Worm (Caenorhabditis elegans) whole organism, late embryonic: Measurements from ENCODE around the gene selt-1.1.

Experiments
- C38D4.7 ChIP-seq: fragments of 200-800 bp; sonication (Bioruptor generic); optimal IDR thresholded peaks from 2 replicates; lab custom pipeline; 2018; ENCODE audit warnings: mild to moderate bottlenecking, missing genetic modification characterization, moderate library complexity, missing compliant biosample characterization
- T23F11.4 ChIP-seq: fragments of 200-800 bp; sonication (Bioruptor generic); optimal IDR thresholded peaks from 2 replicates; lab custom pipeline; 2018; ENCODE audit warnings: mild to moderate bottlenecking, missing genetic modification characterization, missing compliant biosample characterization
- Y22D7AL.16 ChIP-seq: sonication (generic microtip); optimal IDR thresholded peaks from 2 replicates; lab custom pipeline; 2016; ENCODE audit warnings: missing genetic modification characterization, missing compliant biosample characterization
- ceh-18 ChIP-seq: sonication (generic microtip); optimal IDR thresholded peaks from 2 replicates; lab custom pipeline; 2016; ENCODE audit warnings: missing genetic modification characterization, missing compliant biosample characterization
- ceh-2 ChIP-seq: sonication (generic microtip); optimal IDR thresholded peaks from 2 replicates; lab custom pipeline; 2016; ENCODE audit warnings: missing genotype, missing genetic modification characterization, missing compliant biosample characterization
- ceh-22 ChIP-seq: sonication (generic microtip); optimal IDR thresholded peaks from 2 replicates; lab custom pipeline; 2017; ENCODE audit warnings: missing biosample characterization, missing genetic modification characterization
- ceh-31 ChIP-seq: sonication (generic microtip); optimal IDR thresholded peaks from 2 replicates; lab custom pipeline; 2016; ENCODE audit warnings: missing genetic modification characterization, missing compliant biosample characterization
- ceh-34 ChIP-seq: sonication (generic microtip); optimal IDR thresholded peaks from 2 replicates; lab custom pipeline; 2016; ENCODE audit warnings: mild to moderate bottlenecking, missing genetic modification characterization, missing compliant biosample characterization
- ceh-45 ChIP-seq: fragments of 200-800 bp; sonication (Bioruptor generic); IDR thresholded peaks from 2 replicates; pipeline ENCODE4 v1.3.6; 2022; ENCODE audit warnings: missing genetic modification reagents, missing genetic modification characterization, missing compliant biosample characterization
- ceh-48 ChIP-seq: sonication (generic microtip); optimal IDR thresholded peaks from 2 replicates; lab custom pipeline; 2016; ENCODE audit warnings: missing genetic modification characterization, inconsistent platforms, missing compliant biosample characterization
- ceh-9 ChIP-seq: sonication (generic microtip); optimal IDR thresholded peaks from 2 replicates; lab custom pipeline; 2016; ENCODE audit warnings: mild to moderate bottlenecking, missing genetic modification characterization, inconsistent platforms, missing compliant biosample characterization
- elt-2 ChIP-seq: sonication (generic microtip); optimal IDR thresholded peaks from 2 replicates; lab custom pipeline; 2016; ENCODE audit warnings: missing genetic modification reagents, missing genetic modification characterization, missing compliant biosample characterization
- ets-4 ChIP-seq: sonication (generic microtip); optimal IDR thresholded peaks from 2 replicates; lab custom pipeline; 2016; ENCODE audit warnings: missing genetic modification characterization, missing compliant biosample characterization
- eyg-1 ChIP-seq: sonication (generic microtip); optimal IDR thresholded peaks from 2 replicates; lab custom pipeline; 2016; ENCODE audit warnings: missing genotype, missing genetic modification characterization, missing compliant biosample characterization
- fax-1 ChIP-seq: sonication (generic microtip); optimal IDR thresholded peaks from 2 replicates; lab custom pipeline; 2016; ENCODE audit warnings: missing genotype, missing genetic modification characterization, missing compliant biosample characterization
- fkh-10 ChIP-seq: fragments of 150-350 bp; optimal IDR thresholded peaks from 2 replicates; lab custom pipeline; 2014; ENCODE audit warnings: missing biosample characterization, missing genetic modification reagents, missing genetic modification characterization
- hlh-15 ChIP-seq: sonication (generic microtip); optimal IDR thresholded peaks from 2 replicates; lab custom pipeline; 2016; ENCODE audit warnings: missing genetic modification characterization, missing compliant biosample characterization
- hlh-30 ChIP-seq: sonication (generic microtip); optimal IDR thresholded peaks from 2 replicates; lab custom pipeline; 2017; ENCODE audit warnings: antibody characterized with exemption, missing genetic modification characterization, missing compliant biosample characterization; ENCODE audit not compliant: insufficient read depth
- hlh-6 ChIP-seq: sonication (generic microtip); optimal IDR thresholded peaks from 2 replicates; lab custom pipeline; 2016; ENCODE audit warnings: missing genotype, missing genetic modification characterization, missing compliant biosample characterization
- hlh-8 ChIP-seq: sonication (generic microtip); optimal IDR thresholded peaks from 2 replicates; lab custom pipeline; 2016; ENCODE audit warnings: missing genotype, missing genetic modification characterization, missing compliant biosample characterization
- lim-6 ChIP-seq: sonication (generic microtip); optimal IDR thresholded peaks from 2 replicates; lab custom pipeline; 2016; ENCODE audit warnings: missing genetic modification characterization, missing compliant biosample characterization
- lin-11 ChIP-seq: fragments of 200-800 bp; sonication (Bioruptor generic); optimal IDR thresholded peaks from 2 replicates; lab custom pipeline; 2018; ENCODE audit warnings: mild to moderate bottlenecking, missing genetic modification characterization, missing compliant biosample characterization
- madf-2 ChIP-seq: sonication (generic microtip); optimal IDR thresholded peaks from 2 replicates; lab custom pipeline; 2017; ENCODE audit warnings: missing genetic modification characterization, missing compliant biosample characterization
- nfya-1 ChIP-seq: sonication (generic microtip); optimal IDR thresholded peaks from 2 replicates; lab custom pipeline; 2017; ENCODE audit warnings: missing genetic modification characterization, mild to moderate bottlenecking, missing compliant biosample characterization, antibody characterized with exemption, moderate library complexity
- nhr-11 ChIP-seq: fragments of 150-350 bp; optimal IDR thresholded peaks from 2 replicates; lab custom pipeline; 2014; ENCODE audit warnings: missing biosample characterization, missing genetic modification characterization
- pag-3 ChIP-seq: sonication (generic microtip); optimal IDR thresholded peaks from 2 replicates; lab custom pipeline; 2016; ENCODE audit warnings: missing compliant biosample characterization, missing genetic modification characterization, borderline replicate concordance
- pqm-1 ChIP-seq: sonication (generic microtip); optimal IDR thresholded peaks from 2 replicates; lab custom pipeline; 2016; ENCODE audit warnings: missing genetic modification characterization, missing compliant biosample characterization
- ref-2 ChIP-seq: sonication (generic microtip); optimal IDR thresholded peaks from 2 replicates; lab custom pipeline; 2016; ENCODE audit warnings: missing genetic modification characterization, missing compliant biosample characterization
- rnt-1 ChIP-seq: sonication (generic microtip); optimal IDR thresholded peaks from 2 replicates; lab custom pipeline; 2016; ENCODE audit warnings: missing genetic modification characterization, missing compliant biosample characterization
- sdc-2 ChIP-seq: sonication (generic microtip); optimal IDR thresholded peaks from 2 replicates; lab custom pipeline; 2016; ENCODE audit warnings: missing genotype, missing genetic modification characterization, missing compliant biosample characterization
- sox-4 ChIP-seq: sonication (generic microtip); optimal IDR thresholded peaks from 2 replicates; lab custom pipeline; 2017; ENCODE audit warnings: mild to moderate bottlenecking, missing genetic modification characterization, inconsistent platforms, missing compliant biosample characterization
- syd-9 ChIP-seq: sonication (generic microtip); optimal IDR thresholded peaks from 2 replicates; lab custom pipeline; 2016; ENCODE audit warnings: mild to moderate bottlenecking, missing genetic modification characterization, moderate library complexity, missing compliant biosample characterization
- tbx-2 ChIP-seq: sonication (generic microtip); optimal IDR thresholded peaks from 2 replicates; lab custom pipeline; 2016; ENCODE audit warnings: missing genetic modification characterization, missing compliant biosample characterization
- ttx-3 ChIP-seq: sonication (generic microtip); optimal IDR thresholded peaks from 2 replicates; lab custom pipeline; 2016; ENCODE audit warnings: missing genetic modification reagents, missing genetic modification characterization, missing compliant biosample characterization
- unc-55 ChIP-seq: sonication (generic microtip); optimal IDR thresholded peaks from 2 replicates; lab custom pipeline; 2017; ENCODE audit warnings: missing biosample characterization, missing genetic modification reagents, missing genetic modification characterization
- unc-86 ChIP-seq: sonication (generic microtip); optimal IDR thresholded peaks from 2 replicates; lab custom pipeline; 2016; ENCODE audit warnings: missing genetic modification characterization, missing compliant biosample characterization
- zip-5 ChIP-seq: sonication (generic microtip); optimal IDR thresholded peaks from 2 replicates; lab custom pipeline; 2016; ENCODE audit warnings: missing genetic modification characterization, missing compliant biosample characterization
- ztf-16 ChIP-seq: sonication (generic microtip); optimal IDR thresholded peaks from 2 replicates; lab custom pipeline; 2017; ENCODE audit warnings: missing genetic modification characterization, missing compliant biosample characterization

selt-1.1 gene

ce11 chrX:11546445-11547275, at the start of gene selt-1.1:
TSS of gene selt-1.1 (minus strand) at chrX:11546495.
- TF ChIP-seq ceh-31 (peak; percentile 85), ztf-16 (tag; lab: Kevin White, UChicago) (no peak), nfya-1 (tag; lab: Kevin White, UChicago) (peak; percentile 57), hlh-8 (tag; lab: Kevin White, UChicago) (no peak), syd-9 (tag; lab: Kevin White, UChicago) (peak; percentile 8), ceh-9 (tag; lab: Kevin White, UChicago) (no peak), fax-1 (tag; lab: Kevin White, UChicago) (peak; percentile 32), ceh-22 (tag; lab: Kevin White, UChicago) (peak; percentile 54), ceh-2 (tag; lab: Kevin White, UChicago) (peak; percentile 5), madf-2 (tag; lab: Kevin White, UChicago) (peak; percentile 13), ceh-48 (tag; lab: Kevin White, UChicago) (peak; percentile 83), pag-3 (tag; lab: Kevin White, UChicago) (no peak), unc-55 (GFP tag; lab: Kevin White, UChicago) (peak; percentile 45), tbx-2 (peak; percentile 67), ceh-18 (peak; percentile 13), hlh-30 (tag; lab: Kevin White, UChicago) (peak; percentile 24), eyg-1 (peak; percentile 2), rnt-1 (tag; lab: Kevin White, UChicago) (peak; percentile 43), elt-2 (peak; percentile 51), ceh-34 (tag; lab: Kevin White, UChicago) (peak; percentile 49), ref-2 (tag; lab: Kevin White, UChicago) (peak; percentile 64), Y22D7AL.16 (tag; lab: Kevin White, UChicago) (no peak)

ce11 chrX:11592539-11592938, 46.2 kb upstream of the selt-1.1 start:
- TF ChIP-seq ets-4 (tag; lab: Kevin White, UChicago) = no peak
- TF ChIP-seq sox-4 (tag; lab: Kevin White, UChicago) = no peak
- no peak for TF ChIP-seq fax-1 (tag; lab: Kevin White, UChicago)
- TF ChIP-seq C38D4.7 (GFP tag; lab: Kevin White, UChicago) = no peak
- no peak for TF ChIP-seq T23F11.4 (GFP tag; lab: Kevin White, UChicago)
- TF ChIP-seq ceh-45 = no peak
- no peak for TF ChIP-seq sdc-2
- TF ChIP-seq unc-86 (tag; lab: Kevin White, UChicago) = no peak
- no peak for TF ChIP-seq ref-2 (tag; lab: Kevin White, UChicago)
- no peak for TF ChIP-seq ttx-3
- no peak for TF ChIP-seq pqm-1
- TF ChIP-seq lin-11 (tag; lab: Kevin White, UChicago) = no peak
- no peak for TF ChIP-seq ztf-16 (tag; lab: Kevin White, UChicago)
- TF ChIP-seq hlh-6 (tag; lab: Kevin White, UChicago) = no peak
- TF ChIP-seq ceh-9 (tag; lab: Kevin White, UChicago) = no peak
- no peak for TF ChIP-seq nhr-11 (tag; lab: Kevin White, UChicago)
- TF ChIP-seq ceh-22 (tag; lab: Kevin White, UChicago) = no peak

DNA sequence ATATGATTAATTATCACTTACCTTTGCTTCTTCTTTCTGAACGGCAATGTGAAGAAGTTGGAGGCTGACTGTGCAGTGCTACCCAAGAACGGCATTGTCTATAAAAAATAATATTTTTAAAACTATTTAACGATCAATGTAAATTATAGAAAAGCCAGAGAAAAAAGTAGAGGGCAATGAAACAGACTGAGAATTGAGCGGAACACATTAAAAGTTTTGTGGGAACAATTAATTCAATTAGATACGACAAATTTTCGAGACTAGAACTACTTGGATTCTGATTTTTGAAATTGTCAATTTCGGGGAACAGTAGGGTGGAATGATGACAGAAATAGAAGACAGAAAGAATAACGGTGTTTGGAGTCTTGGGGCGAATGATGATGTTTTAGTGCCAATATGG, 45.3 kb upstream of the selt-1.1 start, which contains the start of gene F52D10.2:
Gene F52D10.2 (minus strand): TSS at position 101 of the 400 bp plus-strand sequence.
- TF ChIP-seq fkh-10 (GFP tag; lab: Kevin White, UChicago) (no peak), tbx-2 (no peak), unc-55 (GFP tag; lab: Kevin White, UChicago) (no peak), lin-11 (tag; lab: Kevin White, UChicago) (no peak), fax-1 (tag; lab: Kevin White, UChicago) (no peak), nhr-11 (tag; lab: Kevin White, UChicago) (no peak), zip-5 (tag; lab: Kevin White, UChicago) (no peak), C38D4.7 (GFP tag; lab: Kevin White, UChicago) (no peak), lim-6 (tag; lab: Kevin White, UChicago) (no peak), ceh-2 (tag; lab: Kevin White, UChicago) (no peak), hlh-15 (no peak)
